Worm (Caenorhabditis elegans): Measurements from ENCODE around the gene ndua-5.

ce11 chrIV:9512836-9513235 lies 11.9 kb downstream of the ndua-5 start, which contains the start of gene C33A12.3:
- no peak for TF ChIP-seq R02D3.7 (tag; optimal IDR thresholded peaks at IDR 0.05)
- TF ChIP-seq nhr-10 (tag; optimal IDR thresholded peaks at IDR 0.05), result no peak
- TF ChIP-seq egl-27 (tag; optimal IDR thresholded peaks at IDR 0.05), result no peak
- TF ChIP-seq aly-2 (tag; optimal IDR thresholded peaks at IDR 0.05), result no peak
- TF ChIP-seq ama-1 (optimal IDR thresholded peaks at IDR 0.05), result no peak
- no peak for TF ChIP-seq lin-39 (tag; optimal IDR thresholded peaks at IDR 0.05)
- TF ChIP-seq nhr-6 (tag; optimal IDR thresholded peaks at IDR 0.05), result no peak
- no peak for TF ChIP-seq nhr-237 (tag; optimal IDR thresholded peaks at IDR 0.05)
- TF ChIP-seq snpc-4 (tag; optimal IDR thresholded peaks at IDR 0.05), result no peak
- TF ChIP-seq ztf-11 (tag; optimal IDR thresholded peaks at IDR 0.05), result no peak
- TF ChIP-seq mdl-1 (tag; optimal IDR thresholded peaks at IDR 0.05), result no peak
- no peak for TF ChIP-seq dmd-4 (tag; optimal IDR thresholded peaks at IDR 0.05)
- no peak for TF ChIP-seq fos-1 (tag; optimal IDR thresholded peaks at IDR 0.05)
